Fruit fly (Drosophila melanogaster): Measurements from ENCODE around the gene okr.
A peak's percentile ranks its signal among the peaks of the same experiment; 100 is the strongest.

The okr gene

DNA sequence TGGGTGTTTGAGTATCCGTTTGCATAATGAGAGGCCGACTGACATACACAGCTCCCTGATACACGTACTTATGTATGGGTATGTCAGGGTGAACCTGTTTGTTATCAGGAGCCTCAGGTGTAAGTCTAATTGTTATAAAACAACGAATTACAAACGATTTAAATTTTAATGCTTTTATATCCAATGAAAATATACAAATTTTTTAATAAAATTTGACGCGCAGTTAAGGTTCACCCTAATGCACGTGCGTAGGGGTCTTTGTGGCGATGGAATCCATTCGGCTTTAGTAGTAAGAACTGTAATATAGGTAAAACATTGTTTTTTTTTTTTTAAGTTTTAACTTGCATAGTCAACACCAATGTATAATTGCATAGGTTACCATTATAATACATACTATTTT is 48.0 kb downstream of the okr start (continued):
- TF ChIP-seq sqz (GFP tag; optimal IDR thresholded peaks at IDR 0.05) (no peak), CG10366 (GFP tag; IDR thresholded peaks at IDR 0.05) (no peak), CG32772 (GFP tag; IDR thresholded peaks at IDR 0.05) (0 out of 2 replicates have a peak, but pooled peaks have one; percentile 14), caup (GFP tag; optimal IDR thresholded peaks at IDR 0.05; ENCODE audit: severe bottlenecking) (peak; percentile 6), CG17802 (tag; optimal IDR thresholded peaks at IDR 0.05) (no peak), Hand (GFP tag; optimal IDR thresholded peaks at IDR 0.05) (peak; percentile 18), Med (GFP tag) (peak; percentile 82), CG12071 (GFP tag; optimal IDR thresholded peaks at IDR 0.05) (no peak), dysf (GFP tag; IDR thresholded peaks at IDR 0.05) (peak; percentile 46; the same call in 2 of the 3 replicates), CG17385 (GFP tag; optimal IDR thresholded peaks at IDR 0.05) (no peak), CG9437 (GFP tag; optimal IDR thresholded peaks at IDR 0.05) (no peak), Dbx (GFP tag; IDR thresholded peaks at IDR 0.05) (peak; percentile 9; the same call in 1 of the 3 replicates), sens (GFP tag) (peak; percentile 78), zen2 (GFP tag; IDR thresholded peaks at IDR 0.05; ENCODE audit: partially characterized antibody) (no peak), ci (GFP tag; IDR thresholded peaks at IDR 0.05) (peak; percentile 45; the same call in 1 of the 3 replicates), Hr51 (GFP tag; optimal IDR thresholded peaks at IDR 0.05) (peak in 1 of 2 experiments; percentile 23), Rfx (GFP tag; IDR thresholded peaks at IDR 0.05) (0 out of 2 replicates have a peak, but pooled peaks have one; percentile 18), gsb-n (tag; optimal IDR thresholded peaks at IDR 0.05) (no peak), HLH4C (GFP tag; IDR thresholded peaks at IDR 0.05; ENCODE audit: partially characterized antibody) (no peak), CG6689 (GFP tag; IDR thresholded peaks at IDR 0.05) (0 out of 2 replicates have a peak, but pooled peaks have one; percentile 8), lab (GFP tag; optimal IDR thresholded peaks at IDR 0.05) (peak; percentile 74), Mes4 (GFP tag; optimal IDR thresholded peaks at IDR 0.05) (no peak), Xrp1 (GFP tag; IDR thresholded peaks at IDR 0.05) (no peak), CG1233 (GFP tag; optimal IDR thresholded peaks at IDR 0.05) (no peak), jigr1 (GFP tag; IDR thresholded peaks at IDR 0.05) (no peak), Ada2b (GFP tag; IDR thresholded peaks at IDR 0.05) (0 out of 2 replicates have a peak, but pooled peaks have one; percentile 5), CG16779 (GFP tag; IDR thresholded peaks at IDR 0.05) (no peak), cwo (GFP tag; optimal IDR thresholded peaks at IDR 0.05) (peak; percentile 18), HLH54F (GFP tag; optimal IDR thresholded peaks at IDR 0.05) (no peak), Nf-YC (tag; optimal IDR thresholded peaks at IDR 0.05) (no peak), Bdp1 (GFP tag; optimal IDR thresholded peaks at IDR 0.05) (no peak), ttk (GFP tag; IDR thresholded peaks at IDR 0.05) (no peak), stc (GFP tag; IDR thresholded peaks at IDR 0.05) (peak; percentile 37; the same call in 1 of the 2 replicates), kay (GFP tag; optimal IDR thresholded peaks at IDR 0.05) (no peak), CG8944 (GFP tag; optimal IDR thresholded peaks at IDR 0.05) (peak; percentile 3), lilli (GFP tag; optimal IDR thresholded peaks at IDR 0.05) (peak; percentile 76), Fer3 (tag; optimal IDR thresholded peaks at IDR 0.05) (peak; percentile 14), CG17328 (GFP tag; IDR thresholded peaks at IDR 0.05) (0 out of 2 replicates have a peak, but pooled peaks have one; percentile 5), Drgx (GFP tag; IDR thresholded peaks at IDR 0.05) (peak; percentile 57), phol (tag; optimal IDR thresholded peaks at IDR 0.05) (peak; percentile 9), CG10274 (GFP tag; optimal IDR thresholded peaks at IDR 0.05) (no peak)

DNA sequence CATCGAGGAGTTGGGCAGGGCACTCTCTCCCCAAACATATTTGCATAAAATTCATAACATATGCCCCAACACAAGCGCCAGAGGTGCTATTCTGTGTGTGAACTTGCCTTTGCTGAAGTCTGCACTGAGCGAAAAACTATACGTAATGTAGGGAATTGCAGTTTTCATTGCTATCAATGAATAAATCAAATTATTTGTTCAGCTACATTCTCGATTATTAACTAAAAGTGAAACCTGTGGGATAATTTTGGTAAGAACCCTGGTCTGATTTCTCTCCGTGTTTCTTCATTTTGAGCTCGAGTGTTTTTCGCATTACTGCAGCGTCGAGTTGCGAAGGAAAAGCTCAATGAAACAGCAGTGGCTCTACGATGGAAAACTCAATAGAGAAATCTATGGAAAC is 49.9 kb downstream of the okr start:
- no peak for TF ChIP-seq CG18764 (GFP tag; optimal IDR thresholded peaks at IDR 0.05)
- TF ChIP-seq CG14441 (GFP tag; IDR thresholded peaks at IDR 0.05): no peak
- TF ChIP-seq pan (optimal IDR thresholded peaks at IDR 0.05): no peak
- peak in 1 of 2 experiments; percentile 34 for TF ChIP-seq pan (GFP tag; optimal IDR thresholded peaks at IDR 0.05 in 1 of 2, IDR thresholded peaks at IDR 0.05 in 1 of 2)
- TF ChIP-seq Asciz (GFP tag; optimal IDR thresholded peaks at IDR 0.05): no peak
- peak; percentile 30; the same call in 1 of the 2 replicates for TF ChIP-seq CG32532 (GFP tag; IDR thresholded peaks at IDR 0.05)
- no peak for TF ChIP-seq Aef1 (GFP tag; IDR thresholded peaks at IDR 0.05)
- no peak for TF ChIP-seq CG10979 (tag; optimal IDR thresholded peaks at IDR 0.05)
- no peak for TF ChIP-seq CG14965 (GFP tag; optimal IDR thresholded peaks at IDR 0.05; ENCODE audit: borderline replicate concordance)
- peak; percentile 8 for TF ChIP-seq Sox102F (GFP tag; optimal IDR thresholded peaks at IDR 0.05)
- peak; percentile 41; the same call in 1 of the 2 replicates for TF ChIP-seq sisA (GFP tag; IDR thresholded peaks at IDR 0.05)
- TF ChIP-seq Drgx (GFP tag; IDR thresholded peaks at IDR 0.05): no peak
- peak; percentile 30 for TF ChIP-seq lab (GFP tag; optimal IDR thresholded peaks at IDR 0.05)
- no peak for TF ChIP-seq Rx (GFP tag; IDR thresholded peaks at IDR 0.05)
